Worm (Caenorhabditis elegans): Measurements from ENCODE around the gene lim-4.

DNA sequence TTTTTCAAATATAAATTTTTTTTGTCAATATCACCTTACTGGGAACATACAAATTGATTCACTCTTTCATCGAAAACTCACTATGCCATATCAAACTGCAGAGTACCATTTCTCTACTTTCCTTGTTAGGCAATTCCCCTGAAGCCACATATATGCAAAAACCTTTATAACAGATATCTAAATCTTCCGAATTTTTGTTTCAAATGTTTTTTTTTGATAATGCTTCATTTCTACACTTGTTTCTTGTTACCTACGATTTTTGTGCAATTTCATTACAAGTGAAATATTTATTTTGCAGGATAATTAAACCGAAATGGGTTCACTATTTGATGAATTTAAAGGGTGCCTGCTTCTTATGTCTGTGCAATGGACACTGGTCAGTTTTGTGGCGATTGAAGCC is 46.8 kb upstream of the lim-4 start, which contains the start of gene T22B2.2:
- TF ChIP-seq tbx-11 (GFP tag; IDR thresholded peaks at IDR 0.05) (no peak), tbx-37 (GFP tag; conservative IDR thresholded peaks at IDR 0.05) (no peak), flt-1 (GFP tag; IDR thresholded peaks at IDR 0.05) (no peak), scrt-1 (GFP tag; IDR thresholded peaks at IDR 0.05) (no peak), ama-1 (optimal IDR thresholded peaks at IDR 0.05) (no peak), aly-1 (tag; optimal IDR thresholded peaks at IDR 0.05) (no peak), ceh-13 (GFP tag; optimal IDR thresholded peaks at IDR 0.05) (no peak), tra-4 (tag; optimal IDR thresholded peaks at IDR 0.05) (no peak), ets-7 (tag; optimal IDR thresholded peaks at IDR 0.05) (no peak), B0310.2 (tag; optimal IDR thresholded peaks at IDR 0.05) (no peak), hmg-4 (GFP tag; optimal IDR thresholded peaks at IDR 0.05) (no peak), ceh-36 (tag; optimal IDR thresholded peaks at IDR 0.05) (no peak), pes-1 (GFP tag; IDR thresholded peaks at IDR 0.05) (no peak), F13C5.2 (tag; optimal IDR thresholded peaks at IDR 0.05) (no peak)
